Fruit fly (Drosophila melanogaster) whole organism, pupa: ENCODE data around the gene CG5882.

Source experiments
- CG10348 ChIP-seq: fragments of 200-800 bp; sonication (Bioruptor generic); IDR thresholded peaks from 2 replicates; pipeline ENCODE4 v1.3.6; 2022; ENCODE audit warnings: missing biosample characterization, missing genetic modification characterization
- CG13204 ChIP-seq: fragments of 200-800 bp; sonication (Bioruptor generic); optimal IDR thresholded peaks from 2 replicates; lab custom pipeline; 2018; ENCODE audit warnings: missing biosample characterization, mild to moderate bottlenecking, missing genetic modification characterization, moderate library complexity
- CG14655 ChIP-seq: fragments of 200-800 bp; sonication (Bioruptor generic); optimal IDR thresholded peaks from 3 replicates; lab custom pipeline; 2017; ENCODE audit warnings: mild to moderate bottlenecking, missing biosample characterization, missing genetic modification reagents, missing genetic modification characterization
- CG15710 ChIP-seq: fragments of 200-800 bp; sonication (Bioruptor generic); optimal IDR thresholded peaks from 2 replicates; lab custom pipeline; 2018; ENCODE audit warnings: missing biosample characterization, mild to moderate bottlenecking, missing genetic modification characterization, moderate library complexity
- CG32121 ChIP-seq: fragments of 200-800 bp; sonication (Bioruptor generic); IDR thresholded peaks from 2 replicates; pipeline ENCODE4 v1.3.6; 2022; ENCODE audit warnings: missing biosample characterization, missing genetic modification characterization
- CG4496 ChIP-seq: fragments of 200-800 bp; sonication (Bioruptor generic); IDR thresholded peaks from 3 replicates; pipeline ENCODE4 v1.3.6; 2022; ENCODE audit warnings: missing biosample characterization, missing genetic modification characterization
- CG8159 ChIP-seq: fragments of 200-800 bp; sonication (Bioruptor generic); optimal IDR thresholded peaks from 3 replicates; lab custom pipeline; 2018; ENCODE audit warnings: missing biosample characterization, mild to moderate bottlenecking, missing genetic modification characterization, moderate library complexity
- D1 ChIP-seq: fragments of 200-800 bp; sonication (Bioruptor generic); optimal IDR thresholded peaks from 2 replicates; lab custom pipeline; 2018; ENCODE audit warnings: missing biosample characterization, mild to moderate bottlenecking, missing genetic modification characterization, moderate library complexity
- Pif1A ChIP-seq: fragments of 200-800 bp; sonication (Bioruptor generic); optimal IDR thresholded peaks from 3 replicates; lab custom pipeline; 2016; ENCODE audit warnings: missing biosample characterization, missing genetic modification characterization

- TF ChIP-seq CG32121 (GFP tag; lab: Robert Waterston, UW) (no peak), CG13204 (GFP tag; lab: Kevin White, UChicago) (no peak), CG8159 (no peak), D1 (tag; lab: Kevin White, UChicago) (no peak), CG4496 (GFP tag; lab: Robert Waterston, UW) (no peak), CG10348 (GFP tag; lab: Robert Waterston, UW) (no peak), CG14655 (GFP tag; lab: Kevin White, UChicago) (no peak), CG15710 (no peak), Pif1A (GFP tag; lab: Kevin White, UChicago) (no peak)
Measured at dm6 chr3R:27082752-27083151, 35.7 kb upstream of the CG5882 start.
